Worm (Caenorhabditis elegans): ENCODE results near the gene lmp-1.

Gene lmp-1

DNA sequence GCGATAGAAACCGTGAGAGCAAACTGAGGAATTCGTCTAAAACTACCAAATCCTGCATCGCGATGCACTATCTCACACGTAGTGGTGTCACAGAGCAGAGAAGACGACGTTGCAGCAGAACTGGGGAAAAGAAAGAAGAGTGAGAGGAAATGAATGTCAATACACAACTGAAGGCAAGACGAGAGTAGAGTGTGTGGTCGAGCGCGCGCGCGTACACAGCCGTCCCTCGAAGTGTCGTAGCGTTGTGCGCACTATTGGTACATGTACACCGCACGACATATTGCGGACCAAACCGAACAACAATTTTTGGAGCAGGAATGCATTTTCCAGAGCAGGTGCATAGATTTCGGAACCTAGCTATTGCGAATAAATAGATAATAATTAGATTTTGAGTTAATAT, 879 bp upstream of the lmp-1 start (continued):
- TF ChIP-seq dve-1 (tag; optimal IDR thresholded peaks at IDR 0.05; ENCODE audit: insufficient read depth) (peak; percentile 22), nhr-111 (GFP tag; optimal IDR thresholded peaks at IDR 0.05) (no peak), ceh-62 (tag; optimal IDR thresholded peaks at IDR 0.05) (no peak), R02D3.7 (tag; optimal IDR thresholded peaks at IDR 0.05) (no peak), snpc-4 (tag; optimal IDR thresholded peaks at IDR 0.05) (no peak), arid-1 (GFP tag; conservative IDR thresholded peaks at IDR 0.05) (no peak), F37D6.2 (tag; optimal IDR thresholded peaks at IDR 0.05) (peak; percentile 48), nhr-41 (GFP tag; IDR thresholded peaks at IDR 0.05) (no peak), hlh-11 (tag; optimal IDR thresholded peaks at IDR 0.05) (peak; percentile 54), zfp-3 (GFP tag; conservative IDR thresholded peaks at IDR 0.05) (no peak), gei-8 (GFP tag; optimal IDR thresholded peaks at IDR 0.05) (no peak), rbr-2 (tag; optimal IDR thresholded peaks at IDR 0.05) (peak; percentile 88), tag-97 (GFP tag; IDR thresholded peaks at IDR 0.05) (no peak), lin-13 (GFP tag; optimal IDR thresholded peaks at IDR 0.05) (peak; percentile 32), ceh-20 (GFP tag; IDR thresholded peaks at IDR 0.05) (peak; percentile 73), F26F4.8 (GFP tag; conservative IDR thresholded peaks at IDR 0.05) (no peak), F44E2.7 (GFP tag; IDR thresholded peaks at IDR 0.05) (no peak), F49E8.2 (tag; optimal IDR thresholded peaks at IDR 0.05; ENCODE audit: borderline replicate concordance) (no peak), unc-62 (GFP tag; optimal IDR thresholded peaks at IDR 0.05 in 1 of 2) (peak in 1 of 2 experiments; percentile 82), unc-62 (tag; optimal IDR thresholded peaks at IDR 0.05) (no peak), zag-1 (tag; optimal IDR thresholded peaks at IDR 0.05) (no peak), dmd-9 (GFP tag; IDR thresholded peaks at IDR 0.05) (no peak), ceh-82 (tag; optimal IDR thresholded peaks at IDR 0.05) (no peak), fkh-10 (GFP tag; optimal IDR thresholded peaks at IDR 0.05) (peak; percentile 17), ZK546.5 (tag; optimal IDR thresholded peaks at IDR 0.05) (no peak), hlh-30 (tag; optimal IDR thresholded peaks at IDR 0.05; ENCODE audit: insufficient read depth) (peak; percentile 70), ZK337.2 (GFP tag; IDR thresholded peaks at IDR 0.05) (no peak), lsy-2 (tag; optimal IDR thresholded peaks at IDR 0.05) (peak; percentile 26 to 59), mxl-3 (GFP tag; optimal IDR thresholded peaks at IDR 0.05) (peak; percentile 74), nhr-237 (tag; optimal IDR thresholded peaks at IDR 0.05) (no peak), madf-5 (GFP tag; IDR thresholded peaks at IDR 0.05) (no peak), daf-12 (tag; optimal IDR thresholded peaks at IDR 0.05) (no peak), ama-1 (optimal IDR thresholded peaks at IDR 0.05) (no peak), nhr-25 (tag; optimal IDR thresholded peaks at IDR 0.05; ENCODE audit: borderline replicate concordance, insufficient read depth) (no peak), ceh-32 (tag; optimal IDR thresholded peaks at IDR 0.05; ENCODE audit: poor library complexity) (no peak), zip-11 (GFP tag; IDR thresholded peaks at IDR 0.05) (no peak), Y75B8A.6 (GFP tag; IDR thresholded peaks at IDR 0.05) (no peak), nhr-77 (tag; optimal IDR thresholded peaks at IDR 0.05) (peak; percentile 8), lin-39 (tag; optimal IDR thresholded peaks at IDR 0.05) (no peak), ceh-44 (GFP tag; IDR thresholded peaks at IDR 0.05) (no peak), vab-7 (GFP tag; IDR thresholded peaks at IDR 0.05) (0 out of 2 replicates have a peak, but pooled peaks have one; percentile 36), dmd-6 (GFP tag; IDR thresholded peaks at IDR 0.05) (peak; percentile 37), T26A8.4 (GFP tag; IDR thresholded peaks at IDR 0.05) (no peak), Y5F2A.4 (GFP tag; optimal IDR thresholded peaks at IDR 0.05) (no peak), nhr-102 (tag; optimal IDR thresholded peaks at IDR 0.05) (no peak), ctbp-1 (GFP tag; IDR thresholded peaks at IDR 0.05) (peak; percentile 51; the same call in 1 of the 2 replicates)
